Fruit fly (Drosophila melanogaster): Measurements from ENCODE around the gene CG13625.

Gene CG13625

DNA sequence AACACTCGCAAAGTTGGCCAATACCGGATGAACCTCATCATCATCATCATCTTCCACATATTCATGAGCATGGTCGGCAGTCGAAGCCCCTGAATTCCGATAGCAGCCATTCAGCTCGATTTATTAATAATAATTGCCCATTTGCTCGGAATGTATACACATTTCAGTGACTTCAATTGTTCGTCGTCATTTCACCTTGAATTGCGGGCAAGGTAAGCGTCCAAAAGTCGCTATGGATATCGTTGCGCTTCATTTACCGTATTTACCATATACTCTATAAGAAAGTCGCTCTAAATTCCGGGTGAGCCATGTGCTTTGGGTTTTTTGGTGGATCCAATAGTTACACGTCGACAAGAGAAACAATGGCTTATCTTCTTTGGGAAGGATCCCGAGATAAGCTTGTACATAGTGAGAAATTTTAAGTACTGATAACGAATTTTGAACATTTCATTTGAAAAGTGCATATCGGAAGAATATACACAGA, 41.1 kb upstream of the CG13625 start (continued):
- TF ChIP-seq sug (tag; optimal IDR thresholded peaks at IDR 0.05) (no peak), pb (GFP tag; optimal IDR thresholded peaks at IDR 0.05) (no peak), gsb (GFP tag; IDR thresholded peaks at IDR 0.05) (0 out of 2 replicates have a peak, but pooled peaks have one; percentile 49), crol (GFP tag; IDR thresholded peaks at IDR 0.05) (no peak), lab (GFP tag; optimal IDR thresholded peaks at IDR 0.05) (peak; percentile 61), Dfd (GFP tag; optimal IDR thresholded peaks at IDR 0.05) (no peak), E2f1 (GFP tag; IDR thresholded peaks at IDR 0.05) (peak; percentile 34; the same call in 1 of the 2 replicates), CG17568 (GFP tag; optimal IDR thresholded peaks at IDR 0.05) (no peak), tio (GFP tag; optimal IDR thresholded peaks at IDR 0.05) (no peak), Gsc (GFP tag; IDR thresholded peaks at IDR 0.05) (no peak), CG11398 (GFP tag; optimal IDR thresholded peaks at IDR 0.05) (no peak), Dek (tag; optimal IDR thresholded peaks at IDR 0.05) (no peak), insv (GFP tag; optimal IDR thresholded peaks at IDR 0.05) (no peak), Poxn (GFP tag; IDR thresholded peaks at IDR 0.05) (no peak), CG10462 (GFP tag; optimal IDR thresholded peaks at IDR 0.05) (no peak), CG12744 (GFP tag; optimal IDR thresholded peaks at IDR 0.05) (peak; percentile 3), sens (GFP tag) (peak; percentile 82), Ptx1 (GFP tag; IDR thresholded peaks at IDR 0.05) (peak; percentile 70), NfI (GFP tag; optimal IDR thresholded peaks at IDR 0.05) (peak; percentile 32), Oli (tag; optimal IDR thresholded peaks at IDR 0.05) (no peak), CG7556 (GFP tag; optimal IDR thresholded peaks at IDR 0.05) (peak; percentile 2), disco-r (GFP tag; optimal IDR thresholded peaks at IDR 0.05) (no peak), caup (GFP tag; optimal IDR thresholded peaks at IDR 0.05; ENCODE audit: severe bottlenecking) (peak; percentile 0), CG9609 (GFP tag; optimal IDR thresholded peaks at IDR 0.05) (no peak), CG31441 (GFP tag; IDR thresholded peaks at IDR 0.05) (no peak), CG17359 (tag; optimal IDR thresholded peaks at IDR 0.05) (peak; percentile 50), Fer2 (tag; optimal IDR thresholded peaks at IDR 0.05) (no peak), Mes4 (GFP tag; optimal IDR thresholded peaks at IDR 0.05) (no peak), Adf1 (GFP tag; IDR thresholded peaks at IDR 0.05) (no peak), CG2202 (tag; optimal IDR thresholded peaks at IDR 0.05) (no peak), CG7786 (GFP tag; optimal IDR thresholded peaks at IDR 0.05) (peak; percentile 38), Rx (GFP tag; IDR thresholded peaks at IDR 0.05) (no peak), CoRest (tag; optimal IDR thresholded peaks at IDR 0.05) (no peak), Mrtf (GFP tag; IDR thresholded peaks at IDR 0.05) (no peak; the same call in 2 of the 3 replicates), sima (GFP tag; optimal IDR thresholded peaks at IDR 0.05) (no peak), bowl (GFP tag; IDR thresholded peaks at IDR 0.05) (0 out of 2 replicates have a peak, but pooled peaks have one; percentile 19), CG11247 (GFP tag; IDR thresholded peaks at IDR 0.05) (no peak), Scr (GFP tag; IDR thresholded peaks at IDR 0.05; ENCODE audit: partially characterized antibody) (no peak), sc (optimal IDR thresholded peaks at IDR 0.05) (no peak), sc (GFP tag; optimal IDR thresholded peaks at IDR 0.05) (no peak), CG2889 (GFP tag; IDR thresholded peaks at IDR 0.05) (no peak), CG14860 (GFP tag; IDR thresholded peaks at IDR 0.05; ENCODE audit: partially characterized antibody) (no peak), CG11560 (tag; IDR thresholded peaks at IDR 0.05) (no peak), CG6791 (GFP tag; IDR thresholded peaks at IDR 0.05; ENCODE audit: partially characterized antibody) (no peak), CG32532 (GFP tag; IDR thresholded peaks at IDR 0.05) (no peak), Atf3 (GFP tag; optimal IDR thresholded peaks at IDR 0.05) (no peak), dm (GFP tag; optimal IDR thresholded peaks at IDR 0.05) (peak; percentile 29), Tbp (GFP tag; optimal IDR thresholded peaks at IDR 0.05) (no peak), az2 (GFP tag; optimal IDR thresholded peaks at IDR 0.05) (peak; percentile 7), onecut (GFP tag; IDR thresholded peaks at IDR 0.05) (no peak), emc (GFP tag; optimal IDR thresholded peaks at IDR 0.05) (no peak), CG16815 (GFP tag; optimal IDR thresholded peaks at IDR 0.05) (no peak)

All from whole organism, embryonic.